Worm (Caenorhabditis elegans): ENCODE results near the gene cyp-13A10.

The cyp-13A10 gene

DNA sequence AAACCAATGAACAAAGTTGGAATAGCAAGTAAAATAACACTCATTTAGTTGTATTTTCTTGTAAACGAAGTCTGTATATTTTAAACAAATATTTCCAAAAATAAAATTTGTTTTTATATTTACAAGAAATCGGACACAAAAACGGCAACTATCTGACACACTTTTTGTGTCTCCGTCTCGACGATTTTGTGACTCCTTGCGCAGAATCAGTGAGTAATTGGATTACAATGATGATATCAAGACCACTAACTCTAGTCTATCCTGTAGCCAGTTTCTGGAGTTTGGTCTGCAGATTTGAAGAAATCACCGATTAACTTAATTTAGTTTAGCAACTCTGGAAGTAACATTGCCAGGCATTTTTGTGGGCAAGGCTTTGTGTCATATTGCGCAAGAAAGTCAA, at the start of gene cyp-13A10:
TSS of gene cyp-13A10 (minus strand) at position 88 of the 400 bp plus-strand sequence.
- TF ChIP-seq nhr-28 (tag; optimal IDR thresholded peaks at IDR 0.05) (peak; percentile 53), T20F7.1 (GFP tag; optimal IDR thresholded peaks at IDR 0.05) (no peak)

DNA sequence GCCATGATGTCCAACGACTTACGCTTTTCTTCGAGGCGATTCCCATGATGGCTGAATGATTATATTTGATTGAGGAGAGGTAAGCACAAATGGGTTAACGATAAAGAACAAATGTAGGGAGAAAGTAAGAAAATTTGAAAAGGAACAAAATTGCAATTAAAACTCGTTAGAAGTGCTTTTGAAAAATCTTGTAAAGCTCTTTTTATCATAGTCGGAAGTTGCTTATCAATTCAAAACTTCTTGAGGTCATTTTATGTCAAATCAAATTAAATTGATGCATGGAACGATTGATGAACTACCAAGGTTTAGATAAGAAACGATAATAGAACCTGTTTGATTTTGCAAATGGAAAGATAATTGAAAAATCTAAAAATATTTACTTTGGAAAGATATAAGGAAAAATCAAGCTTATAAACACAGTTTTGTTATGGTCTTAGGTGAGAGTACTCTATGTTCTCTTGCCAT, 46.2 kb upstream of the cyp-13A10 start, which contains the start of gene glt-5:
TSS of gene glt-5 (minus strand) at position 51 of the 465 bp plus-strand sequence.
- TF ChIP-seq pqm-1 (tag; optimal IDR thresholded peaks at IDR 0.05) (no peak), dmd-9 (GFP tag; IDR thresholded peaks at IDR 0.05) (no peak), ceh-62 (tag; optimal IDR thresholded peaks at IDR 0.05) (no peak), unc-39 (tag; optimal IDR thresholded peaks at IDR 0.05) (no peak), rbr-2 (tag; optimal IDR thresholded peaks at IDR 0.05) (no peak)

- TF ChIP-seq nhr-111 (GFP tag; optimal IDR thresholded peaks at IDR 0.05) (no peak), nhr-25 (tag; optimal IDR thresholded peaks at IDR 0.05; ENCODE audit: borderline replicate concordance, insufficient read depth) (no peak), hlh-11 (tag; optimal IDR thresholded peaks at IDR 0.05) (no peak), madf-5 (GFP tag; IDR thresholded peaks at IDR 0.05) (no peak), mep-1 (tag; optimal IDR thresholded peaks at IDR 0.05) (peak; percentile 12), vab-7 (GFP tag; IDR thresholded peaks at IDR 0.05) (no peak), nhr-76 (tag; optimal IDR thresholded peaks at IDR 0.05) (no peak), lir-3 (tag; optimal IDR thresholded peaks at IDR 0.05) (no peak), lin-13 (GFP tag; optimal IDR thresholded peaks at IDR 0.05) (no peak), Y105C5A.15 (GFP tag; IDR thresholded peaks at IDR 0.05) (no peak), F10B5.3 (tag; optimal IDR thresholded peaks at IDR 0.05) (no peak), snpc-4 (tag; optimal IDR thresholded peaks at IDR 0.05) (no peak), ctbp-1 (GFP tag; IDR thresholded peaks at IDR 0.05) (no peak), daf-19 (GFP tag; conservative IDR thresholded peaks at IDR 0.05) (no peak), aha-1 (tag) (no peak), nhr-42 (GFP tag; IDR thresholded peaks at IDR 0.05) (no peak), mxl-2 (GFP tag; conservative IDR thresholded peaks at IDR 0.05) (no peak), daf-16 (GFP tag; optimal IDR thresholded peaks at IDR 0.05) (no peak), daf-16 (tag; optimal IDR thresholded peaks at IDR 0.05) (no peak), lin-29 (GFP tag; IDR thresholded peaks at IDR 0.05) (no peak), mdt-29 (GFP tag; IDR thresholded peaks at IDR 0.05) (no peak), nhr-28 (tag; optimal IDR thresholded peaks at IDR 0.05) (peak; percentile 6), ceh-62 (tag; optimal IDR thresholded peaks at IDR 0.05) (no peak), lsy-2 (tag; optimal IDR thresholded peaks at IDR 0.05) (peak in 1 of 2 experiments; percentile 81), hlh-30 (tag; optimal IDR thresholded peaks at IDR 0.05; ENCODE audit: insufficient read depth) (peak; percentile 51), nhr-11 (tag; optimal IDR thresholded peaks at IDR 0.05) (no peak), dmd-8 (GFP tag; IDR thresholded peaks at IDR 0.05) (no peak), F44E2.7 (GFP tag; IDR thresholded peaks at IDR 0.05) (no peak), lin-38 (GFP tag; IDR thresholded peaks at IDR 0.05) (peak; percentile 88), madf-9 (GFP tag; conservative IDR thresholded peaks at IDR 0.05) (no peak), T20F7.1 (GFP tag; optimal IDR thresholded peaks at IDR 0.05) (peak; percentile 34), dpl-1 (GFP tag; optimal IDR thresholded peaks at IDR 0.05) (peak; percentile 89), dve-1 (tag; optimal IDR thresholded peaks at IDR 0.05; ENCODE audit: insufficient read depth) (no peak), ceh-20 (GFP tag; IDR thresholded peaks at IDR 0.05) (no peak), daf-12 (tag; optimal IDR thresholded peaks at IDR 0.05) (no peak), ceh-32 (tag; optimal IDR thresholded peaks at IDR 0.05; ENCODE audit: poor library complexity) (no peak), egl-43 (GFP tag; IDR thresholded peaks at IDR 0.05) (no peak), mes-2 (tag; optimal IDR thresholded peaks at IDR 0.05; ENCODE audit: poor library complexity, severe bottlenecking) (peak; percentile 70), tra-1 (GFP tag; IDR thresholded peaks at IDR 0.05) (no peak), nhr-6 (tag; optimal IDR thresholded peaks at IDR 0.05) (peak; percentile 18)
These were observed 43.5 kb upstream of the cyp-13A10 start, which contains the start of gene Y53C12A.3 for ce11 chrII:9706207-9706606. Y53C12A.3 (minus strand) TSS chrII:9706240.
